Fruit fly (Drosophila melanogaster) whole organism, prepupa: Measurements from ENCODE around the gene snky.

Experiments
- CG11294 ChIP-seq: fragments of 200-800 bp; sonication (Bioruptor generic); IDR thresholded peaks from 2 replicates; pipeline ENCODE4 v1.3.6; 2022; ENCODE audit warnings: missing biosample characterization, missing genetic modification characterization
- CG11762 ChIP-seq: fragments of 200-800 bp; sonication (Bioruptor generic); optimal IDR thresholded peaks from 3 replicates; lab custom pipeline; 2016; ENCODE audit warnings: missing biosample characterization, missing genetic modification characterization; ENCODE audit not compliant: insufficient read depth
- CG15336 ChIP-seq: fragments of 200-800 bp; sonication (Bioruptor generic); IDR thresholded peaks from 2 replicates; pipeline ENCODE4 v1.3.6; 2022; ENCODE audit warnings: missing biosample characterization, missing genetic modification characterization
- CG1621 ChIP-seq: fragments of 200-800 bp; sonication (Bioruptor generic); optimal IDR thresholded peaks from 3 replicates; lab custom pipeline; 2018; ENCODE audit warnings: missing biosample characterization, mild to moderate bottlenecking, missing genetic modification characterization
- CG31627 ChIP-seq: fragments of 200-800 bp; sonication (Bioruptor generic); optimal IDR thresholded peaks from 3 replicates; lab custom pipeline; 2016; ENCODE audit warnings: missing biosample characterization, missing genetic modification characterization
- CG32006 ChIP-seq: fragments of 200-800 bp; sonication (Bioruptor generic); optimal IDR thresholded peaks from 3 replicates; lab custom pipeline; 2017; ENCODE audit warnings: missing biosample characterization, mild to moderate bottlenecking, missing genetic modification characterization
- CG3919 ChIP-seq: fragments of 200-800 bp; sonication (Bioruptor generic); optimal IDR thresholded peaks from 3 replicates; lab custom pipeline; 2016; ENCODE audit warnings: missing biosample characterization, missing genetic modification characterization
- CG4318 ChIP-seq: fragments of 200-800 bp; sonication (Bioruptor generic); optimal IDR thresholded peaks from 3 replicates; lab custom pipeline; 2017; ENCODE audit warnings: missing biosample characterization, mild to moderate bottlenecking, missing genetic modification characterization
- CG6163 ChIP-seq: fragments of 200-800 bp; sonication (Bioruptor generic); IDR thresholded peaks from 3 replicates; pipeline ENCODE4 v1.3.6; 2022; ENCODE audit warnings: missing biosample characterization, missing genetic modification characterization
- CG6854 ChIP-seq: fragments of 200-800 bp; sonication (Bioruptor generic); optimal IDR thresholded peaks from 2 replicates; lab custom pipeline; 2017; ENCODE audit warnings: missing biosample characterization, mild to moderate bottlenecking, missing genetic modification characterization
- CG8119 ChIP-seq: fragments of 200-800 bp; sonication (Bioruptor generic); IDR thresholded peaks from 3 replicates; pipeline ENCODE4 v1.3.6; 2022; ENCODE audit warnings: missing biosample characterization, missing genetic modification characterization
- CG8632 ChIP-seq: fragments of 200-800 bp; sonication (Bioruptor generic); optimal IDR thresholded peaks from 3 replicates; lab custom pipeline; 2016; ENCODE audit warnings: missing biosample characterization, missing genetic modification characterization
- CG9139 ChIP-seq: fragments of 200-800 bp; sonication (Bioruptor generic); optimal IDR thresholded peaks from 3 replicates; lab custom pipeline; 2017; ENCODE audit warnings: missing biosample characterization, mild to moderate bottlenecking, missing genetic modification characterization
- Eip75B ChIP-seq: fragments of 200-800 bp; sonication (Bioruptor generic); optimal IDR thresholded peaks from 3 replicates; lab custom pipeline; 2016; ENCODE audit warnings: missing biosample characterization, missing genetic modification characterization
- Ets21C ChIP-seq: fragments of 200-800 bp; sonication (Bioruptor generic); optimal IDR thresholded peaks from 3 replicates; lab custom pipeline; 2016; ENCODE audit warnings: missing biosample characterization, missing genetic modification characterization
- Ets96B ChIP-seq: fragments of 200-800 bp; optimal IDR thresholded peaks from 2 replicates; lab custom pipeline; 2019; ENCODE audit warnings: missing biosample characterization, mild to moderate bottlenecking, missing genetic modification characterization, moderate library complexity
- Gug ChIP-seq: fragments of 200-800 bp; sonication (Bioruptor generic); IDR thresholded peaks from 2 replicates; pipeline ENCODE4 v1.3.6; 2022; ENCODE audit warnings: missing biosample characterization, missing genetic modification characterization
- Hr4 ChIP-seq: fragments of 200-800 bp; sonication (Bioruptor generic); optimal IDR thresholded peaks from 3 replicates; lab custom pipeline; 2016; ENCODE audit warnings: missing biosample characterization, missing genetic modification characterization
- OdsH ChIP-seq: fragments of 200-800 bp; sonication (Bioruptor generic); optimal IDR thresholded peaks from 3 replicates; lab custom pipeline; 2016; ENCODE audit warnings: missing biosample characterization, missing genetic modification characterization
- Sox102F ChIP-seq: fragments of 200-800 bp; sonication (Bioruptor generic); optimal IDR thresholded peaks from 2 replicates; lab custom pipeline; 2016; ENCODE audit warnings: missing biosample characterization, mild to moderate bottlenecking, missing genetic modification characterization
- Sox14 ChIP-seq: fragments of 200-800 bp; sonication (Bioruptor generic); optimal IDR thresholded peaks from 3 replicates; lab custom pipeline; 2016; ENCODE audit warnings: missing biosample characterization, missing genetic modification characterization
- achi ChIP-seq: fragments of 200-800 bp; sonication (Bioruptor generic); optimal IDR thresholded peaks from 3 replicates; lab custom pipeline; 2016; ENCODE audit warnings: missing biosample characterization, missing genetic modification characterization
- cyc ChIP-seq: fragments of 200-800 bp; sonication (Bioruptor generic); optimal IDR thresholded peaks from 3 replicates; lab custom pipeline; 2016; ENCODE audit warnings: missing biosample characterization, missing genetic modification characterization
- dsx ChIP-seq: fragments of 200-800 bp; optimal IDR thresholded peaks from 3 replicates; lab custom pipeline; 2019; ENCODE audit warnings: missing biosample characterization, mild to moderate bottlenecking, missing genetic modification characterization, moderate library complexity; ENCODE audit not compliant: poor library complexity, severe bottlenecking
- fkh ChIP-seq: fragments of 200-800 bp; sonication (Bioruptor generic); optimal IDR thresholded peaks from 3 replicates; lab custom pipeline; 2017; ENCODE audit warnings: missing biosample characterization, mild to moderate bottlenecking, missing genetic modification characterization, moderate library complexity
- net ChIP-seq: fragments of 200-800 bp; sonication (Bioruptor generic); optimal IDR thresholded peaks from 3 replicates; lab custom pipeline; 2016; ENCODE audit warnings: missing biosample characterization, missing genetic modification characterization
- salr ChIP-seq, 2 experiments: fragments of 200-800 bp; sonication (Bioruptor generic); optimal IDR thresholded peaks; 3 replicates each; lab custom pipeline; 2016 to 2018; ENCODE audit warnings: missing biosample characterization in 2 of 2, missing genetic modification characterization in 2 of 2, mild to moderate bottlenecking in 1 of 2
- ss ChIP-seq, 2 experiments: fragments of 200-800 bp; sonication (Bioruptor generic); optimal IDR thresholded peaks; 2 replicates in 1 of 2; 3 replicates in 1 of 2; lab custom pipeline; 2017 to 2018; ENCODE audit warnings: mild to moderate bottlenecking in 2 of 2, missing biosample characterization in 2 of 2, missing genetic modification characterization in 2 of 2, moderate library complexity in 1 of 2
- svp ChIP-seq: fragments of 200-800 bp; sonication (Bioruptor generic); peaks from one replicate; lab custom pipeline; 2016; ENCODE audit warnings: missing biosample characterization, missing genetic modification characterization
- topi ChIP-seq: fragments of 200-800 bp; sonication (Bioruptor generic); optimal IDR thresholded peaks from 3 replicates; lab custom pipeline; 2016; ENCODE audit warnings: missing biosample characterization, missing genetic modification characterization
- vri ChIP-seq: fragments of 200-800 bp; sonication (Bioruptor generic); optimal IDR thresholded peaks from 3 replicates; lab custom pipeline; 2016; ENCODE audit warnings: missing biosample characterization, mild to moderate bottlenecking, missing genetic modification characterization

The snky gene

dm6 chr3L:13174178-13174577 is at the start of gene snky:
Gene snky (plus strand): TSS chr3L:13174478.
- no peak for TF ChIP-seq salr (GFP tag; optimal IDR thresholded peaks at IDR 0.05; lab: Kevin White, UChicago)
- TF ChIP-seq achi, result no peak
- no peak for TF ChIP-seq CG11294 (GFP tag; lab: Robert Waterston, UW)
- no peak for TF ChIP-seq CG4318 (GFP tag; lab: Kevin White, UChicago)
- TF ChIP-seq CG32006 (GFP tag; lab: Kevin White, UChicago), result no peak

DNA sequence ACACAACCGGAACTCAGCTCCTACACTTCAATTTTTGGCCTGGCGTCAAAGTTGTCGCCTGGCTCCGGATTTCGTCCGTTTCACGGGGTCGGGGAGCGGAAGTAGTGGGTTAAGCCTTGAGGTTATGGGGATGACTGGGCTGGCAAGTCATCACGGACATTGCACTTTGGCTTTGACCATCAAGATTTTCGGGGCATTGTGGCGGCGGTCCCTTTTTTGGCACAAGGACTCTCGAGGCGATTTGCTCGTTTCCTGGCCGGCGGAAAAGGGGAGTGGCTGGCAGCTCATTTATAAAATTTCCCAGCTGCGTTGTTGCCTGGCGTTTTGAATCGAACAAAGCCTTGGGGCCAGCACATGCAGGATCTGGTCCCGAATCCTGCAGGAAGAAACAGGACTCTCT is 41.1 kb upstream of the snky start:
- TF ChIP-seq CG8119 (no peak), Eip75B (no peak), CG4318 (GFP tag; lab: Kevin White, UChicago) (no peak), CG6163 (no peak), ss (GFP tag; optimal IDR thresholded peaks at IDR 0.05; lab: Kevin White, UChicago) (no peak), CG3919 (GFP tag; lab: Kevin White, UChicago) (no peak), CG8632 (no peak), CG15336 (GFP tag; lab: Robert Waterston, UW) (no peak), achi (no peak)

- no peak for TF ChIP-seq CG31627 (GFP tag; lab: Kevin White, UChicago)
- no peak for TF ChIP-seq Sox14 (GFP tag; lab: Kevin White, UChicago)
- TF ChIP-seq CG4318 (GFP tag; lab: Kevin White, UChicago), result no peak
- no peak for TF ChIP-seq CG1621 (tag; lab: Kevin White, UChicago)
- no peak for TF ChIP-seq topi (GFP tag; lab: Kevin White, UChicago)
- TF ChIP-seq salr (GFP tag; optimal IDR thresholded peaks at IDR 0.05; lab: Kevin White, UChicago), result no peak
- no peak for TF ChIP-seq Gug
- TF ChIP-seq Sox102F, result no peak
- no peak for TF ChIP-seq CG11762 (GFP tag; lab: Kevin White, UChicago)
Observed at dm6 chr3L:13134906-13135305, 39.4 kb upstream of the snky start.

DNA sequence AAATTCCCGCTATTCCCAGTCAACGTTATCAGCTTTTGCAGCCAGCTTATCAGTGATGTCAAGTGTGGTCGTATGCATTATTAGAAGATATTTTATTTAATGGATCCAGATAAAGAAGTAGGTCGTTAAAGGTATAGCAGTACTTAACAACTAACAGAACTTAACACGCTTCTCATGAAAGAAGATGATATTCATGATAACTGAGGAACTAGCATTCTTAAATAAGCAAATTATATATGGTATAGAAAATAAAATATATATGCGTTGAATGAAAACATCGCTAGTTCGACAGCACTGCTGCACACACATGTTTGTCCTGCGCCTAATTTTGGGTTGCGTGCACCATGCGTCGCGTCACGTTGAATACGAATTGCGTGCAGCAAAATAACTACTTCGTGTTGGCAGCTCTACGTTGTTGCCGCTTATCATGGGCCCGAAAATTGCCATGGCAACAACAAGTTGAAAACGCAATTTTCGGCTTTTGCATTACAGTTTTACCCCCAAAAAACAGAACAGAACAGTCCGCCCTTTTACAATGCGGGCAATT is 38.8 kb upstream of the snky start:
- peak; percentile 13 to 93 for TF ChIP-seq ss (GFP tag; optimal IDR thresholded peaks at IDR 0.05; lab: Kevin White, UChicago)
- no peak for TF ChIP-seq Ets96B (tag; lab: Kevin White, UChicago)
- TF ChIP-seq OdsH (GFP tag; lab: Kevin White, UChicago), result no peak
- TF ChIP-seq cyc, result no peak
- peak; percentile 16 for TF ChIP-seq svp
- no peak for TF ChIP-seq net
- no peak for TF ChIP-seq Ets21C (GFP tag; lab: Kevin White, UChicago)
- TF ChIP-seq CG15336 (GFP tag; lab: Robert Waterston, UW), result no peak

- no peak for TF ChIP-seq vri (GFP tag; lab: Kevin White, UChicago)
Observed at dm6 chr3L:13135969-13136368, 38.3 kb upstream of the snky start, which contains the start of gene CG33262. Gene CG33262 (plus strand): TSS chr3L:13136269.

dm6 chr3L:13137394-13137793 is 36.9 kb upstream of the snky start:
- no peak for TF ChIP-seq CG6854 (GFP tag; lab: Kevin White, UChicago)
- TF ChIP-seq Hr4 (GFP tag; lab: Kevin White, UChicago), result no peak
- no peak for TF ChIP-seq CG9139 (GFP tag; lab: Kevin White, UChicago)
- TF ChIP-seq dsx (GFP tag; lab: Kevin White, UChicago), result no peak
- TF ChIP-seq CG4318 (GFP tag; lab: Kevin White, UChicago), result no peak
- no peak for TF ChIP-seq fkh (GFP tag; lab: Kevin White, UChicago)
- no peak for TF ChIP-seq CG8632
